Fruit fly (Drosophila melanogaster) whole organism, embryonic: Measurements from ENCODE around the gene CG13829.

Experiments used
- CG10147 ChIP-seq: fragments of 200-800 bp; sonication (Bioruptor generic); optimal IDR thresholded peaks from 2 replicates; lab custom pipeline; 2019; ENCODE audit warnings: missing biosample characterization, mild to moderate bottlenecking, missing genetic modification characterization, moderate library complexity
- CG10431 ChIP-seq: fragments of 200-800 bp; sonication (Bioruptor generic); optimal IDR thresholded peaks from 3 replicates; lab custom pipeline; 2018; ENCODE audit warnings: missing biosample characterization, mild to moderate bottlenecking, missing genetic modification characterization
- CG10654 ChIP-seq: fragments of 200-800 bp; sonication (Bioruptor generic); optimal IDR thresholded peaks from 2 replicates; lab custom pipeline; 2016; ENCODE audit warnings: missing biosample characterization, missing genetic modification characterization
- CG10959 ChIP-seq: fragments of 200-800 bp; sonication (Bioruptor generic); IDR thresholded peaks from 2 replicates; pipeline ENCODE4 v1.3.6; 2022; ENCODE audit warnings: missing biosample characterization, missing genetic modification characterization
- CG11093 ChIP-seq: fragments of 200-800 bp; sonication (Bioruptor generic); IDR thresholded peaks from 3 replicates; pipeline ENCODE4 v1.3.6; 2022; ENCODE audit warnings: missing biosample characterization, missing genetic modification characterization
- CG11456 ChIP-seq: fragments of 200-800 bp; sonication (Bioruptor generic); IDR thresholded peaks from 3 replicates; pipeline ENCODE4 v1.3.6; 2022; ENCODE audit warnings: missing biosample characterization, missing genetic modification characterization
- CG11560 ChIP-seq: fragments of 200-800 bp; sonication (Bioruptor generic); IDR thresholded peaks from 3 replicates; pipeline ENCODE4 v1.3.6; 2022; ENCODE audit warnings: missing biosample characterization, missing genetic modification characterization
- CG11695 ChIP-seq: fragments of 200-800 bp; sonication (Bioruptor generic); IDR thresholded peaks from 3 replicates; pipeline ENCODE4 v1.3.6; 2022; ENCODE audit warnings: missing biosample characterization, missing genetic modification characterization
- CG12219 ChIP-seq: fragments of 200-800 bp; sonication (Bioruptor generic); optimal IDR thresholded peaks from 3 replicates; lab custom pipeline; 2018; ENCODE audit warnings: missing biosample characterization, mild to moderate bottlenecking, missing genetic modification characterization
- CG13123 ChIP-seq: fragments of 200-800 bp; sonication (Bioruptor generic); optimal IDR thresholded peaks from 2 replicates; lab custom pipeline; 2016; ENCODE audit warnings: missing biosample characterization, missing genetic modification characterization
- CG15011 ChIP-seq: fragments of 200-800 bp; sonication (Bioruptor generic); optimal IDR thresholded peaks from 3 replicates; lab custom pipeline; 2018; ENCODE audit warnings: missing biosample characterization, mild to moderate bottlenecking, missing genetic modification characterization
- CG15073 ChIP-seq: fragments of 200-800 bp; sonication (Bioruptor generic); optimal IDR thresholded peaks from 2 replicates; lab custom pipeline; 2016; ENCODE audit warnings: missing biosample characterization, missing genetic modification characterization
- CG1792 ChIP-seq: fragments of 200-800 bp; sonication (Bioruptor generic); optimal IDR thresholded peaks from 2 replicates; lab custom pipeline; 2016; ENCODE audit warnings: missing biosample characterization, missing genetic modification characterization
- CG18764 ChIP-seq: fragments of 200-800 bp; sonication (Bioruptor generic); optimal IDR thresholded peaks from 3 replicates; lab custom pipeline; 2016; ENCODE audit warnings: missing biosample characterization, missing genetic modification characterization
- CG3065 ChIP-seq: fragments of 200-800 bp; sonication (Bioruptor generic); optimal IDR thresholded peaks from 2 replicates; lab custom pipeline; 2016; ENCODE audit warnings: missing biosample characterization, missing genetic modification characterization
- CG31365 ChIP-seq: fragments of 200-800 bp; sonication (Bioruptor generic); optimal IDR thresholded peaks from 2 replicates; lab custom pipeline; 2018; ENCODE audit warnings: missing biosample characterization, mild to moderate bottlenecking, missing genetic modification characterization
- Chrac-16 ChIP-seq: fragments of 200-800 bp; sonication (Bioruptor generic); optimal IDR thresholded peaks from 3 replicates; lab custom pipeline; 2016; ENCODE audit warnings: missing biosample characterization, missing genetic modification characterization
- D19A ChIP-seq: fragments of 200-800 bp; optimal IDR thresholded peaks from 3 replicates; lab custom pipeline; 2019; ENCODE audit warnings: missing biosample characterization, mild to moderate bottlenecking, missing genetic modification characterization, moderate library complexity
- GATAe ChIP-seq: fragments of 200-800 bp; sonication (Bioruptor generic); conservative IDR thresholded peaks from 2 replicates; pipeline ENCODE4 v1.3.6; 2022; ENCODE audit warnings: missing biosample characterization, missing genetic modification characterization
- HmgD ChIP-seq: fragments of 200-800 bp; sonication (Bioruptor generic); optimal IDR thresholded peaks from 3 replicates; lab custom pipeline; 2016; ENCODE audit warnings: missing biosample characterization, missing genetic modification characterization
- Hr39 ChIP-seq: fragments of >200 bp; optimal IDR thresholded peaks from 2 replicates; lab custom pipeline; 2017
- Kr ChIP-seq: fragments of 200-800 bp; sonication (Bioruptor generic); optimal IDR thresholded peaks from 2 replicates; lab custom pipeline; 2017; ENCODE audit warnings: missing biosample characterization, mild to moderate bottlenecking, missing genetic modification characterization
- Nf-YA ChIP-seq: fragments of 200-800 bp; sonication (Bioruptor generic); IDR thresholded peaks from 2 replicates; pipeline ENCODE4 v1.3.6; 2022; ENCODE audit warnings: missing biosample characterization, missing genetic modification characterization
- NfI ChIP-seq: fragments of 200-800 bp; sonication (Bioruptor generic); optimal IDR thresholded peaks from 3 replicates; lab custom pipeline; 2018; ENCODE audit warnings: missing biosample characterization, mild to moderate bottlenecking, missing genetic modification characterization, moderate library complexity
- Oli ChIP-seq: fragments of 200-800 bp; sonication (Bioruptor generic); optimal IDR thresholded peaks from 2 replicates; lab custom pipeline; 2018; ENCODE audit warnings: missing biosample characterization, mild to moderate bottlenecking, missing genetic modification characterization, moderate library complexity
- Opbp ChIP-seq: fragments of 200-800 bp; sonication (Bioruptor generic); IDR thresholded peaks from 3 replicates; pipeline ENCODE4 v1.3.6; 2022; ENCODE audit warnings: missing biosample characterization, missing genetic modification characterization; ENCODE audit not compliant: partially characterized antibody
- PHDP ChIP-seq: fragments of 200-800 bp; sonication (Bioruptor generic); optimal IDR thresholded peaks from 3 replicates; lab custom pipeline; 2018; ENCODE audit warnings: missing biosample characterization, mild to moderate bottlenecking, missing genetic modification characterization, moderate library complexity
- Poxn ChIP-seq: fragments of 200-800 bp; sonication (Bioruptor generic); IDR thresholded peaks from 2 replicates; pipeline ENCODE4 v1.3.6; 2022; ENCODE audit warnings: missing biosample characterization, missing genetic modification characterization
- Ssrp ChIP-seq: fragments of 200-800 bp; sonication (Bioruptor generic); optimal IDR thresholded peaks from 2 replicates; lab custom pipeline; 2018; ENCODE audit warnings: missing biosample characterization, mild to moderate bottlenecking, missing genetic modification characterization, moderate library complexity
- Trl ChIP-seq, 3 experiments: fragments of >200 bp in 2 of 3; fragments of 200-800 bp in 1 of 3; sonication (Bioruptor generic) in 1 of 3; optimal IDR thresholded peaks; 2 replicates in 1 of 3; 3 replicates in 2 of 3; lab custom pipeline; 2016 to 2017; ENCODE audit warnings: missing biosample characterization in 1 of 3, missing genetic modification characterization in 1 of 3
- abd-A ChIP-seq: fragments of 200-800 bp; sonication (Bioruptor generic); optimal IDR thresholded peaks from 3 replicates; lab custom pipeline; 2019; ENCODE audit warnings: missing biosample characterization, mild to moderate bottlenecking, missing genetic modification characterization, moderate library complexity
- aop ChIP-seq: fragments of 200-800 bp; sonication (Bioruptor generic); IDR thresholded peaks from 2 replicates; pipeline ENCODE4 v1.3.6; 2022; ENCODE audit warnings: missing biosample characterization, missing genetic modification characterization
- bowl ChIP-seq: fragments of 200-800 bp; sonication (Bioruptor generic); IDR thresholded peaks from 2 replicates; pipeline ENCODE4 v1.3.6; 2022; ENCODE audit warnings: missing biosample characterization, missing genetic modification characterization
- cad ChIP-seq: fragments of >200 bp; optimal IDR thresholded peaks from 2 replicates; lab custom pipeline; 2017; ENCODE audit warnings: missing biosample characterization, missing genetic modification characterization
- crc ChIP-seq: fragments of 200-800 bp; sonication (Bioruptor generic); optimal IDR thresholded peaks from 2 replicates; lab custom pipeline; 2016; ENCODE audit warnings: missing biosample characterization, missing genetic modification characterization
- ewg ChIP-seq: fragments of 200-800 bp; sonication (Bioruptor generic); optimal IDR thresholded peaks from 3 replicates; lab custom pipeline; 2017; ENCODE audit warnings: mild to moderate bottlenecking, missing biosample characterization, missing genetic modification reagents, missing genetic modification characterization
- fru ChIP-seq: fragments of >200 bp; optimal IDR thresholded peaks from 2 replicates; lab custom pipeline; 2017
- jigr1 ChIP-seq: fragments of 200-800 bp; sonication (Bioruptor generic); IDR thresholded peaks from 3 replicates; pipeline ENCODE4 v1.3.6; 2022; ENCODE audit warnings: missing biosample characterization, missing genetic modification characterization
- jumu ChIP-seq: fragments of 200-800 bp; sonication (Bioruptor generic); optimal IDR thresholded peaks from 3 replicates; lab custom pipeline; 2016; ENCODE audit warnings: missing biosample characterization, missing genetic modification characterization
- lola ChIP-seq, 3 experiments: fragments of >200 bp in 2 of 3; fragments of 200-800 bp in 1 of 3; sonication (Bioruptor generic) in 1 of 3; optimal IDR thresholded peaks; 2 replicates each; lab custom pipeline; 2017 to 2019; ENCODE audit warnings: missing biosample characterization in 3 of 3, missing genetic modification characterization in 3 of 3, mild to moderate bottlenecking in 1 of 3, moderate library complexity in 1 of 3
- nau ChIP-seq: fragments of 200-800 bp; sonication (Bioruptor generic); optimal IDR thresholded peaks from 3 replicates; lab custom pipeline; 2017; ENCODE audit warnings: missing biosample characterization, mild to moderate bottlenecking, missing genetic modification characterization, missing genetic modification reagents
- odd ChIP-seq: fragments of 200-800 bp; sonication (Bioruptor generic); optimal IDR thresholded peaks from 2 replicates; lab custom pipeline; 2017; ENCODE audit warnings: missing biosample characterization, mild to moderate bottlenecking, missing genetic modification characterization
- org-1 ChIP-seq: fragments of 200-800 bp; sonication (Bioruptor generic); optimal IDR thresholded peaks from 2 replicates; lab custom pipeline; 2017; ENCODE audit warnings: missing biosample characterization, missing genetic modification characterization
- p53 ChIP-seq: fragments of 200-800 bp; sonication (Bioruptor generic); optimal IDR thresholded peaks from 2 replicates; lab custom pipeline; 2016; ENCODE audit warnings: missing biosample characterization, missing genetic modification characterization
- phol ChIP-seq: fragments of 200-800 bp; sonication (Bioruptor generic); optimal IDR thresholded peaks from 3 replicates; lab custom pipeline; 2018; ENCODE audit warnings: missing biosample characterization, mild to moderate bottlenecking, missing genetic modification characterization, moderate library complexity
- pita ChIP-seq: fragments of 200-800 bp; sonication (Bioruptor generic); optimal IDR thresholded peaks from 2 replicates; lab custom pipeline; 2017; ENCODE audit warnings: missing biosample characterization, mild to moderate bottlenecking, missing genetic modification characterization
- slp2 ChIP-seq: fragments of 200-800 bp; sonication (Bioruptor generic); optimal IDR thresholded peaks from 2 replicates; lab custom pipeline; 2016; ENCODE audit warnings: missing biosample characterization, missing genetic modification characterization
- sr ChIP-seq: fragments of 200-800 bp; sonication (Bioruptor generic); IDR thresholded peaks from 3 replicates; pipeline ENCODE4 v1.3.6; 2022; ENCODE audit warnings: missing biosample characterization, missing genetic modification characterization
- trh ChIP-seq: fragments of 200-800 bp; sonication (Bioruptor generic); optimal IDR thresholded peaks from 2 replicates; lab custom pipeline; 2016; ENCODE audit warnings: missing biosample characterization, missing genetic modification characterization

The CG13829 gene

dm6 chr3R:23189958-23190900, 29.1 kb upstream of the CG13829 start (continued):
- no peak for TF ChIP-seq aop (GFP tag; lab: Robert Waterston, UW)
- no peak for TF ChIP-seq sr
- peak; percentile 85 for TF ChIP-seq PHDP
- no peak for TF ChIP-seq abd-A
- 0 out of 3 replicates have a peak, but pooled peaks have one; percentile 15 for TF ChIP-seq jigr1 (GFP tag; lab: Robert Waterston, UW)
- peak; percentile 30 for TF ChIP-seq CG18764 (GFP tag; lab: Kevin White, UChicago)
- TF ChIP-seq Trl (optimal IDR thresholded peaks at IDR 0.05; lab: Kevin White, UChicago) = peak; percentile 53 to 93
- peak; percentile 50 for TF ChIP-seq Trl (GFP tag; optimal IDR thresholded peaks at IDR 0.05; lab: Kevin White, UChicago)
- TF ChIP-seq nau (GFP tag; lab: Kevin White, UChicago) = peak; percentile 32
- TF ChIP-seq p53 (GFP tag; lab: Kevin White, UChicago) = no peak
- peak; percentile 50; the same call in 1 of the 3 replicates for TF ChIP-seq CG11560 (tag; lab: Robert Waterston, UW)
- TF ChIP-seq CG10147 = peak; percentile 18
- TF ChIP-seq Poxn (GFP tag; lab: Robert Waterston, UW) = peak; percentile 47; the same call in 1 of the 2 replicates
- TF ChIP-seq D19A (tag; lab: Kevin White, UChicago) = peak; percentile 72
- TF ChIP-seq CG15073 (GFP tag; lab: Kevin White, UChicago) = no peak
- peak in 1 of 3 experiments; percentile 42 for TF ChIP-seq lola (GFP tag; optimal IDR thresholded peaks at IDR 0.05; lab: Kevin White, UChicago)
- no peak for TF ChIP-seq fru (lab: Kevin White, UChicago)
- TF ChIP-seq trh (GFP tag; lab: Kevin White, UChicago) = no peak
- TF ChIP-seq GATAe (GFP tag; lab: Robert Waterston, UW) = no peak; the same call in 1 of the 2 replicates
- no peak for TF ChIP-seq Hr39 (lab: Kevin White, UChicago)
- TF ChIP-seq org-1 (GFP tag; lab: Kevin White, UChicago) = peak; percentile 64
- TF ChIP-seq CG15011 (GFP tag; lab: Kevin White, UChicago) = peak; percentile 64
- peak; percentile 66 for TF ChIP-seq Ssrp (tag; lab: Kevin White, UChicago)
- TF ChIP-seq HmgD (GFP tag; lab: Kevin White, UChicago) = peak; percentile 29
- peak; percentile 78 for TF ChIP-seq NfI
- no peak for TF ChIP-seq Opbp (GFP tag; lab: Robert Waterston, UW)
- TF ChIP-seq CG11695 (GFP tag; lab: Robert Waterston, UW) = peak; percentile 84
- TF ChIP-seq CG1792 (GFP tag; lab: Kevin White, UChicago) = peak; percentile 60
- peak; percentile 59 for TF ChIP-seq ewg (GFP tag; lab: Kevin White, UChicago)
- peak; percentile 43; the same call in 1 of the 2 replicates for TF ChIP-seq Nf-YA (GFP tag; lab: Robert Waterston, UW)
- no peak for TF ChIP-seq CG10959 (GFP tag; lab: Robert Waterston, UW)
- peak; percentile 80 for TF ChIP-seq CG12219 (GFP tag; lab: Kevin White, UChicago)
- no peak for TF ChIP-seq cad (GFP tag; lab: Kevin White, UChicago)
- TF ChIP-seq Chrac-16 (GFP tag; lab: Kevin White, UChicago) = peak; percentile 68
- no peak for TF ChIP-seq Kr
- no peak for TF ChIP-seq CG13123 (GFP tag; lab: Kevin White, UChicago)
- peak; percentile 75 for TF ChIP-seq slp2 (GFP tag; lab: Kevin White, UChicago)
- TF ChIP-seq CG31365 (tag; lab: Kevin White, UChicago) = peak; percentile 51
- no peak for TF ChIP-seq crc (GFP tag; lab: Kevin White, UChicago)
- TF ChIP-seq odd (GFP tag; lab: Kevin White, UChicago) = peak; percentile 61
- no peak for TF ChIP-seq pita (GFP tag; lab: Kevin White, UChicago)
- peak; percentile 48; the same call in 2 of the 3 replicates for TF ChIP-seq CG11093 (GFP tag; lab: Robert Waterston, UW)
- TF ChIP-seq jumu (GFP tag; lab: Kevin White, UChicago) = peak; percentile 16
- TF ChIP-seq CG10654 (GFP tag; lab: Kevin White, UChicago) = peak; percentile 42
- peak; percentile 83 for TF ChIP-seq Oli (tag; lab: Kevin White, UChicago)
- peak; percentile 84 for TF ChIP-seq CG11456
- peak; percentile 65 for TF ChIP-seq phol (tag; lab: Kevin White, UChicago)
- no peak for TF ChIP-seq CG3065 (GFP tag; lab: Kevin White, UChicago)
- TF ChIP-seq CG10431 (GFP tag; lab: Kevin White, UChicago) = no peak
- TF ChIP-seq bowl = peak; percentile 50; the same call in 1 of the 2 replicates
